Fruit fly (Drosophila melanogaster): ENCODE data around the gene Rala.

Gene Rala

DNA sequence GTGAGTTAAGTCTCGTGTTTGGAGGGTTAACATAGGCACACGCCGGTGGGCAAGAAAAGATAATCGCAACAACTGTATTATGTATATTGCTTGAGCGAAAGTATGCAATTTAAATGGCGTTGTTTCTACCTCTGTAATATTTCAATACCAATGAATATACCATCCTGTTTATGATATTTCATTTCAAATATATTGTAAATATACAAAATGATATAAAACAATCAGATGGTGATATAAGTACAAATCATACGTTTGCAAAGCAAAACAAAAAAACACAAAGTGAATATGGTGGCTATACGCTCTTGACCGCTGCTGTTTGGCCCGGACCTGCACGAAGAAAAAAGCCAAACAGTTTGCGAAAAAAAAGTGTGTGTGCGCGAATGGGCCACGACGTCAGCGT is 28.8 kb upstream of the Rala start (continued):
- TF ChIP-seq CG6791 (GFP tag; IDR thresholded peaks at IDR 0.05; ENCODE audit: partially characterized antibody) (no peak), jing (GFP tag; optimal IDR thresholded peaks at IDR 0.05) (peak; percentile 19), CG11456 (GFP tag; IDR thresholded peaks at IDR 0.05) (no peak), Spps (tag; optimal IDR thresholded peaks at IDR 0.05) (peak; percentile 4), cato (GFP tag; optimal IDR thresholded peaks at IDR 0.05; ENCODE audit: borderline replicate concordance) (no peak), hbn (GFP tag; IDR thresholded peaks at IDR 0.05; ENCODE audit: partially characterized antibody) (no peak), Sox100B (GFP tag; optimal IDR thresholded peaks at IDR 0.05) (peak; percentile 81), CG17829 (tag; optimal IDR thresholded peaks at IDR 0.05) (peak; percentile 54), gt (GFP tag; IDR thresholded peaks at IDR 0.05) (no peak), C15 (GFP tag; IDR thresholded peaks at IDR 0.05) (no peak), crc (GFP tag; optimal IDR thresholded peaks at IDR 0.05) (no peak), CG11398 (GFP tag; optimal IDR thresholded peaks at IDR 0.05) (no peak), zfh1 (GFP tag; IDR thresholded peaks at IDR 0.05) (peak; percentile 58; the same call in 2 of the 3 replicates), danr (GFP tag; IDR thresholded peaks at IDR 0.05) (peak; percentile 28; the same call in 1 of the 2 replicates), ato (GFP tag; IDR thresholded peaks at IDR 0.05; ENCODE audit: partially characterized antibody) (no peak), hb (GFP tag; IDR thresholded peaks at IDR 0.05; ENCODE audit: partially characterized antibody) (no peak), tx (GFP tag; optimal IDR thresholded peaks at IDR 0.05) (no peak), Hey (tag; optimal IDR thresholded peaks at IDR 0.05) (no peak), CG15073 (GFP tag; optimal IDR thresholded peaks at IDR 0.05) (no peak), CG1603 (tag; optimal IDR thresholded peaks at IDR 0.05) (peak; percentile 54), CG3995 (GFP tag; optimal IDR thresholded peaks at IDR 0.05) (no peak), CG10321 (GFP tag; IDR thresholded peaks at IDR 0.05) (no peak), E2f1 (GFP tag; IDR thresholded peaks at IDR 0.05) (peak; percentile 47; the same call in 1 of the 2 replicates), CG6272 (GFP tag; IDR thresholded peaks at IDR 0.05) (no peak), jumu (GFP tag; optimal IDR thresholded peaks at IDR 0.05) (no peak), dm (GFP tag; optimal IDR thresholded peaks at IDR 0.05) (no peak), Atf6 (GFP tag; IDR thresholded peaks at IDR 0.05) (peak; percentile 78), CG11723 (GFP tag; optimal IDR thresholded peaks at IDR 0.05) (peak; percentile 49), CG18599 (GFP tag; optimal IDR thresholded peaks at IDR 0.05) (peak; percentile 89), NfI (GFP tag; optimal IDR thresholded peaks at IDR 0.05) (peak; percentile 71), CG2116 (GFP tag; optimal IDR thresholded peaks at IDR 0.05) (no peak), ham (GFP tag; IDR thresholded peaks at IDR 0.05) (no peak), Sry-β (GFP tag; optimal IDR thresholded peaks at IDR 0.05) (no peak), Nf-YC (tag; optimal IDR thresholded peaks at IDR 0.05) (peak; percentile 8), Dek (tag; optimal IDR thresholded peaks at IDR 0.05) (peak; percentile 59), E2f2 (GFP tag; IDR thresholded peaks at IDR 0.05) (peak; percentile 41; the same call in 1 of the 2 replicates), CG11695 (GFP tag; IDR thresholded peaks at IDR 0.05) (peak; percentile 62; the same call in 2 of the 3 replicates), Bteb2 (GFP tag; optimal IDR thresholded peaks at IDR 0.05) (no peak), shn (GFP tag; optimal IDR thresholded peaks at IDR 0.05) (no peak), CTCF (GFP tag; optimal IDR thresholded peaks at IDR 0.05) (no peak), pb (GFP tag; optimal IDR thresholded peaks at IDR 0.05) (no peak), Ets65A (GFP tag) (peak; percentile 82), Rx (GFP tag; IDR thresholded peaks at IDR 0.05) (0 out of 2 replicates have a peak, but pooled peaks have one; percentile 4), twi (tag; optimal IDR thresholded peaks at IDR 0.05) (peak; percentile 26), en (GFP tag; optimal IDR thresholded peaks at IDR 0.05) (no peak), Dref (GFP tag; IDR thresholded peaks at IDR 0.05) (no peak), CG4282 (GFP tag; optimal IDR thresholded peaks at IDR 0.05) (no peak), stc (GFP tag; IDR thresholded peaks at IDR 0.05) (peak; percentile 61), CG4404 (GFP tag; IDR thresholded peaks at IDR 0.05) (0 out of 2 replicates have a peak, but pooled peaks have one; percentile 37), CG17912 (GFP tag; optimal IDR thresholded peaks at IDR 0.05) (no peak), CG4360 (GFP tag; IDR thresholded peaks at IDR 0.05) (no peak), Nf-YB (GFP tag; optimal IDR thresholded peaks at IDR 0.05) (peak; percentile 40), row (GFP tag; IDR thresholded peaks at IDR 0.05) (peak; percentile 65; the same call in 2 of the 3 replicates)
